Worm (Caenorhabditis elegans) whole organism, mixed stage, embryonic: ENCODE results near the gene srh-257.

ENCODE experiments used
- M03D4.4 ChIP-seq: sonication (generic microtip); optimal IDR thresholded peaks from 2 replicates; lab custom pipeline; 2017; ENCODE audit warnings: mild to moderate bottlenecking, missing genetic modification characterization, missing compliant biosample characterization
- bed-3 ChIP-seq: fragments of 200-800 bp; sonication (Bioruptor generic); optimal IDR thresholded peaks from 3 replicates; lab custom pipeline; 2018; ENCODE audit warnings: mild to moderate bottlenecking, missing genetic modification characterization, moderate library complexity, missing compliant biosample characterization
- blmp-1 ChIP-seq: fragments of 150-350 bp; optimal IDR thresholded peaks from 2 replicates; lab custom pipeline; 2014; ENCODE audit warnings: missing biosample characterization, missing genetic modification characterization
- ceh-43 ChIP-seq: fragments of 200-800 bp; sonication (Bioruptor generic); optimal IDR thresholded peaks from 2 replicates; lab custom pipeline; 2018; ENCODE audit warnings: mild to moderate bottlenecking, missing genetic modification characterization, moderate library complexity, missing compliant biosample characterization
- ceh-83 ChIP-seq: fragments of 200-800 bp; sonication (Bioruptor generic); optimal IDR thresholded peaks from 2 replicates; lab custom pipeline; 2018; ENCODE audit warnings: mild to moderate bottlenecking, missing genetic modification characterization, missing compliant biosample characterization
- cnd-1 ChIP-seq: fragments of 200-800 bp; sonication (Bioruptor generic); optimal IDR thresholded peaks from 2 replicates; lab custom pipeline; 2018; ENCODE audit warnings: mild to moderate bottlenecking, missing genetic modification characterization, missing compliant biosample characterization
- drap-1 ChIP-seq: fragments of 200-800 bp; sonication (Bioruptor generic); optimal IDR thresholded peaks from 3 replicates; lab custom pipeline; 2018; ENCODE audit warnings: mild to moderate bottlenecking, missing genetic modification characterization, missing compliant biosample characterization
- elt-1 ChIP-seq: sonication (generic microtip); optimal IDR thresholded peaks from 2 replicates; lab custom pipeline; 2017; ENCODE audit warnings: missing genetic modification characterization, mild to moderate bottlenecking, missing compliant biosample characterization, antibody characterized with exemption, moderate library complexity, borderline replicate concordance; ENCODE audit not compliant: insufficient read depth
- flh-1 ChIP-seq: fragments of 200-800 bp; sonication (Bioruptor generic); optimal IDR thresholded peaks from 2 replicates; lab custom pipeline; 2018; ENCODE audit warnings: mild to moderate bottlenecking, missing genetic modification characterization, moderate library complexity, missing compliant biosample characterization
- ham-2 ChIP-seq: fragments of 200-800 bp; sonication (Bioruptor generic); optimal IDR thresholded peaks from 2 replicates; lab custom pipeline; 2018; ENCODE audit warnings: mild to moderate bottlenecking, missing genetic modification characterization, missing compliant biosample characterization
- hlh-1 ChIP-seq: fragments of 150-350 bp; optimal IDR thresholded peaks from 2 replicates; lab custom pipeline; 2014; ENCODE audit warnings: missing biosample characterization, missing genetic modification reagents, missing genetic modification characterization
- lin-13 ChIP-seq: fragments of 150-350 bp; optimal IDR thresholded peaks from 2 replicates; lab custom pipeline; 2014; ENCODE audit warnings: missing biosample characterization, missing genetic modification characterization
- lin-32 ChIP-seq: fragments of 200-800 bp; sonication (Bioruptor generic); optimal IDR thresholded peaks from 2 replicates; lab custom pipeline; 2018; ENCODE audit warnings: mild to moderate bottlenecking, missing genetic modification characterization, missing compliant biosample characterization
- lsy-2 ChIP-seq: fragments of 150-350 bp; optimal IDR thresholded peaks from 2 replicates; lab custom pipeline; 2014; ENCODE audit warnings: missing biosample characterization, missing genetic modification characterization
- mep-1 ChIP-seq: fragments of 150-350 bp; optimal IDR thresholded peaks from 2 replicates; lab custom pipeline; 2017; ENCODE audit warnings: missing biosample characterization, missing genetic modification reagents, missing genetic modification characterization, inconsistent platforms
- mls-2 ChIP-seq: sonication (generic microtip); optimal IDR thresholded peaks from 2 replicates; lab custom pipeline; 2016; ENCODE audit warnings: mild to moderate bottlenecking, missing genetic modification characterization, moderate library complexity, missing compliant biosample characterization
- nhr-12 ChIP-seq: fragments of 150-350 bp; optimal IDR thresholded peaks from 2 replicates; lab custom pipeline; 2014; ENCODE audit warnings: missing biosample characterization, missing genetic modification characterization
- nhr-2 ChIP-seq: fragments of 150-350 bp; optimal IDR thresholded peaks from 2 replicates; lab custom pipeline; 2014; ENCODE audit warnings: missing biosample characterization, missing genetic modification characterization
- nhr-237 ChIP-seq: fragments of 150-350 bp; optimal IDR thresholded peaks from 2 replicates; lab custom pipeline; 2014; ENCODE audit warnings: missing biosample characterization, missing genetic modification characterization
- nhr-28 ChIP-seq: fragments of 150-350 bp; optimal IDR thresholded peaks from 2 replicates; lab custom pipeline; 2014; ENCODE audit warnings: missing biosample characterization, missing genetic modification characterization
- nhr-76 ChIP-seq: sonication (generic microtip); optimal IDR thresholded peaks from 2 replicates; lab custom pipeline; 2017; ENCODE audit warnings: missing biosample characterization, missing genetic modification characterization
- pha-4 ChIP-seq: fragments of 150-350 bp; optimal IDR thresholded peaks from 2 replicates; lab custom pipeline; 2018; ENCODE audit warnings: missing biosample characterization, missing genetic modification reagents, missing genetic modification characterization
- sem-2 ChIP-seq: fragments of 200-800 bp; sonication (Bioruptor generic); optimal IDR thresholded peaks from 2 replicates; lab custom pipeline; 2018; ENCODE audit warnings: mild to moderate bottlenecking, missing genetic modification characterization, missing compliant biosample characterization
- sptf-1 ChIP-seq: sonication (generic microtip); optimal IDR thresholded peaks from 2 replicates; lab custom pipeline; 2017; ENCODE audit warnings: mild to moderate bottlenecking, missing genetic modification characterization, moderate library complexity, missing compliant biosample characterization
- tbx-8 ChIP-seq: fragments of 200-800 bp; sonication (Bioruptor generic); optimal IDR thresholded peaks from 2 replicates; lab custom pipeline; 2018; ENCODE audit warnings: mild to moderate bottlenecking, missing genetic modification characterization, moderate library complexity, missing compliant biosample characterization
- unc-120 ChIP-seq: sonication (generic microtip); optimal IDR thresholded peaks from 2 replicates; lab custom pipeline; 2017; ENCODE audit warnings: missing genetic modification characterization, missing compliant biosample characterization; ENCODE audit not compliant: poor library complexity, severe bottlenecking
- unc-39 ChIP-seq: fragments of 150-350 bp; optimal IDR thresholded peaks from 2 replicates; lab custom pipeline; 2014; ENCODE audit warnings: missing biosample characterization, missing genetic modification characterization
- unc-62 ChIP-seq: fragments of 150-350 bp; optimal IDR thresholded peaks from 2 replicates; lab custom pipeline; 2014; ENCODE audit warnings: missing biosample characterization, missing genetic modification reagents, missing genetic modification characterization
- zip-8 ChIP-seq: fragments of 150-350 bp; optimal IDR thresholded peaks from 2 replicates; lab custom pipeline; 2014; ENCODE audit warnings: missing biosample characterization, missing genetic modification characterization
- ztf-11 ChIP-seq: fragments of 150-350 bp; optimal IDR thresholded peaks from 2 replicates; lab custom pipeline; 2014; ENCODE audit warnings: missing biosample characterization, missing genetic modification characterization

The srh-257 gene

DNA sequence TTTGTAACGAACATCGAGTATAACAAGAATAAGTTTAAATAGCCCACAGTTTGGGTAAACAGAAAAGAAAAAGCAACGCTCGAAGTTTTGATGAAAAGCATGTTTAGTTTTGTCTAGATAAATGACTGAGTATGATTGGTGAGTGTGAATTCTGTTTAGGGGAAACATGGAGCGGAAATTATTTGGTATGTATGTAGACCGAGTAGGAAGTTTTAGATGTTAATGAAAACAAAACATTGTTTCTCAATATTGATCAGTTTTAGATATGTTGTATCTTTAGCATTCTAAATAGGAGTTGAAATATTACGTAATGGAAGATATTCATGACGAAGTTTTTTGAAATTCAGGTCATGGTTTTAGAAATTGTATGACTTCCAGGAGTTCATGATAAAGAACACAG is 5.6 kb downstream of the srh-257 start, which contains the start of gene srbc-63:
Gene srbc-63 (minus strand): TSS at position 101 of the 400 bp plus-strand sequence.
- no peak for TF ChIP-seq drap-1 (GFP tag; lab: Kevin White, UChicago)
- no peak for TF ChIP-seq elt-1 (tag; lab: Kevin White, UChicago)
- no peak for TF ChIP-seq lin-32
- no peak for TF ChIP-seq lin-13 (tag; lab: Kevin White, UChicago)
- TF ChIP-seq zip-8 (tag; lab: Kevin White, UChicago) = no peak
- no peak for TF ChIP-seq flh-1 (GFP tag; lab: Kevin White, UChicago)
- TF ChIP-seq sptf-1 (tag; lab: Kevin White, UChicago) = no peak
- TF ChIP-seq bed-3 = no peak

- no peak for TF ChIP-seq cnd-1 (tag; lab: Kevin White, UChicago)
- TF ChIP-seq lin-13 (tag; lab: Kevin White, UChicago) = no peak
- TF ChIP-seq unc-120 (tag; lab: Kevin White, UChicago) = no peak
- no peak for TF ChIP-seq elt-1 (tag; lab: Kevin White, UChicago)
- TF ChIP-seq hlh-1 (tag; lab: Kevin White, UChicago) = no peak
Observed at ce11 chrV:15413847-15414246, 6.8 kb downstream of the srh-257 start, which contains the start of gene srh-264. srh-264 (plus strand) TSS chrV:15414147.

DNA sequence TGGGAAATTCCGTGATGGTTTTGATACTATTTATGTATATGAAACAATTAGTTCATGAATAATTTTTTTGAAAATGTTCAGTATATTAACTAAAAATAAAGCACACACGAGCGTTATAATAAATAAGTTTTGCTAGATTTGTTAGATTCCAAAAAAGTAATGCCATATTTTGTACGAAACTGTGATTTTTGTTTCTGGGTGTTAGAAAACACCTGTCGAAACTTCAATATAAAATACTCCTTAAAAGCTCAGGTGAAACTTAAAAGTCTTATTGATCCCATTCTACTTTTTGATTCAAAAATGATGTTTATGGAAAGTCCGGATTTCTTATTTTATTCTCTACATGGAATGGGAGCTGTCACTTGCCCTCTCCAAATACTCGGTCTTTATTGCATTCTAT is 8.9 kb downstream of the srh-257 start, which contains the start of gene srh-265:
Gene srh-265 (plus strand): TSS at position 301 of the 400 bp plus-strand sequence.
- TF ChIP-seq sptf-1 (tag; lab: Kevin White, UChicago) (no peak), unc-62 (GFP tag; lab: Kevin White, UChicago) (no peak), nhr-76 (tag; lab: Kevin White, UChicago) (no peak), nhr-237 (tag; lab: Kevin White, UChicago) (no peak), nhr-2 (tag; lab: Kevin White, UChicago) (no peak), ztf-11 (tag; lab: Kevin White, UChicago) (no peak), ham-2 (GFP tag; lab: Kevin White, UChicago) (no peak), mls-2 (tag; lab: Kevin White, UChicago) (no peak), nhr-28 (tag; lab: Kevin White, UChicago) (no peak), flh-1 (GFP tag; lab: Kevin White, UChicago) (no peak), pha-4 (no peak), M03D4.4 (tag; lab: Kevin White, UChicago) (no peak), nhr-12 (tag; lab: Kevin White, UChicago) (no peak), zip-8 (tag; lab: Kevin White, UChicago) (no peak), hlh-1 (tag; lab: Kevin White, UChicago) (no peak), lsy-2 (tag; lab: Kevin White, UChicago) (no peak)

DNA sequence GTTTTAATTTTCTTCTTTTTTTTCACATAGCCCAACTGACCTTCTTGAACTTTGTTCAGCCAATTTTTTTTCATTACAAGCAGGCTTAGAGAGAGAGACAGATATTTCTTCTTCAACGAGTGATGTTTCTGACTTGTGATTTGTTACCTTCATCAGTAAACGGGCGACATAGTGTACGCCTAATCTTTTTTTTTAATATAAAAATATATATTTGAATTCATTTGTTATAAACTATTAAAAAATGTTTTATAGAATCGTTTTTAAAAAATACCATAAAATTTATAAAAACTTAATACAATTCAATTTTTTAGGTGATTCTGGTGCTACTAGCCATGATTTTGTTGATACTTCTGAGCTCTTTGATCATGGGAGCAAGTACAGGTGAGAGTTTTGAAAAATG is 10.8 kb downstream of the srh-257 start, which contains the start of gene T06E6.10:
Gene T06E6.10 (plus strand): TSS at position 301 of the 400 bp plus-strand sequence.
- TF ChIP-seq unc-120 (tag; lab: Kevin White, UChicago) (no peak), nhr-28 (tag; lab: Kevin White, UChicago) (no peak), unc-39 (tag; lab: Kevin White, UChicago) (no peak), nhr-237 (tag; lab: Kevin White, UChicago) (no peak), sem-2 (GFP tag; lab: Kevin White, UChicago) (no peak), ceh-43 (GFP tag; lab: Kevin White, UChicago) (no peak), bed-3 (no peak), nhr-76 (tag; lab: Kevin White, UChicago) (no peak), sptf-1 (tag; lab: Kevin White, UChicago) (no peak)

DNA sequence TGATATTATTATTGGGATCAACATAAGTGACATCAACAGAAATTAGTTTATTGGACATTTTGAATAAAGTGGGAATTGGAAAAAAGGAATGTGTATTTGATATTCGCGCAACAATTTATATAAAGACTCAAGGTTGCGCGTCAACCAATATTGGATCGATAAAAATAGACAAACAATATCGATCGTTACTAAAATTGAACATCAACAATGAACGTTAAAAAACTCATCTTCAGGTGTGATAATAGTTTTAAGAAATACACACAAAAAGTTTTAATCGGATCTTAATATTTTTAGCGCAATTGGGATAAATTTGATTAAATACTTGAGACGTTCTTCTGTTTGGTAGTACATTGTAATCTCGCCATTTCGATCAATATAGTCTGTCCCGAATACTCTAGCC is 16.6 kb downstream of the srh-257 start, which contains the start of gene fbxa-104:
Gene fbxa-104 (minus strand): TSS at position 83 of the 400 bp plus-strand sequence.
- TF ChIP-seq hlh-1 (tag; lab: Kevin White, UChicago) = no peak
- TF ChIP-seq blmp-1 = no peak
- no peak for TF ChIP-seq ceh-83 (GFP tag; lab: Kevin White, UChicago)
- TF ChIP-seq nhr-2 (tag; lab: Kevin White, UChicago) = no peak
- TF ChIP-seq mep-1 (tag; lab: Kevin White, UChicago) = no peak
- TF ChIP-seq tbx-8 = no peak
